Fruit fly (Drosophila melanogaster) whole organism, embryonic: ENCODE measurements around the gene Gr5a.

Source experiments
- Abd-B ChIP-seq: fragments of 200-800 bp; sonication (Bioruptor generic); optimal IDR thresholded peaks from 2 replicates; lab custom pipeline; 2018; ENCODE audit warnings: missing biosample characterization, mild to moderate bottlenecking, missing genetic modification characterization, moderate library complexity
- Adf1 ChIP-seq: fragments of 200-800 bp; sonication (Bioruptor generic); IDR thresholded peaks from 2 replicates; pipeline ENCODE4 v1.3.6; 2022; ENCODE audit warnings: missing biosample characterization, missing genetic modification characterization
- Antp ChIP-seq: fragments of 200-800 bp; sonication (Bioruptor generic); optimal IDR thresholded peaks from 3 replicates; lab custom pipeline; 2016; ENCODE audit warnings: missing biosample characterization, missing genetic modification characterization
- CG10543 ChIP-seq: fragments of 200-800 bp; sonication (Bioruptor generic); optimal IDR thresholded peaks from 3 replicates; lab custom pipeline; 2017; ENCODE audit warnings: missing biosample characterization, mild to moderate bottlenecking, missing genetic modification characterization, moderate library complexity
- CG10979 ChIP-seq: fragments of 200-800 bp; sonication (Bioruptor generic); optimal IDR thresholded peaks from 2 replicates; lab custom pipeline; 2018; ENCODE audit warnings: missing biosample characterization, mild to moderate bottlenecking, missing genetic modification characterization, moderate library complexity
- CG11247 ChIP-seq: fragments of 200-800 bp; sonication (Bioruptor generic); IDR thresholded peaks from 2 replicates; pipeline ENCODE4 v1.3.6; 2022; ENCODE audit warnings: missing biosample characterization, missing genetic modification characterization
- CG13894 ChIP-seq: fragments of 200-800 bp; sonication (Bioruptor generic); optimal IDR thresholded peaks from 3 replicates; lab custom pipeline; 2018; ENCODE audit warnings: missing biosample characterization, mild to moderate bottlenecking, missing genetic modification characterization, moderate library complexity
- CG1603 ChIP-seq: fragments of 200-800 bp; sonication (Bioruptor generic); optimal IDR thresholded peaks from 2 replicates; lab custom pipeline; 2019; ENCODE audit warnings: missing biosample characterization, mild to moderate bottlenecking, missing genetic modification characterization, moderate library complexity
- CG17186 ChIP-seq: fragments of 200-800 bp; sonication (Bioruptor generic); optimal IDR thresholded peaks from 3 replicates; lab custom pipeline; 2017; ENCODE audit warnings: missing biosample characterization, missing genetic modification reagents, missing genetic modification characterization
- CG1832 ChIP-seq: fragments of 200-800 bp; sonication (Bioruptor generic); optimal IDR thresholded peaks from 2 replicates; lab custom pipeline; 2017; ENCODE audit warnings: missing biosample characterization, mild to moderate bottlenecking, missing genetic modification characterization, inconsistent platforms
- CG18599 ChIP-seq: fragments of 200-800 bp; sonication (Bioruptor generic); optimal IDR thresholded peaks from 3 replicates; lab custom pipeline; 2017; ENCODE audit warnings: missing biosample characterization, missing genetic modification characterization, mild to moderate bottlenecking, moderate library complexity, missing genetic modification reagents
- CG2199 ChIP-seq: fragments of 200-800 bp; sonication (Bioruptor generic); IDR thresholded peaks from 3 replicates; pipeline ENCODE4 v1.3.6; 2022; ENCODE audit warnings: missing biosample characterization, missing genetic modification characterization
- CG3065 ChIP-seq: fragments of 200-800 bp; sonication (Bioruptor generic); optimal IDR thresholded peaks from 2 replicates; lab custom pipeline; 2016; ENCODE audit warnings: missing biosample characterization, missing genetic modification characterization
- CG31224 ChIP-seq: fragments of 200-800 bp; sonication (Bioruptor generic); IDR thresholded peaks from 2 replicates; pipeline ENCODE4 v1.3.6; 2022; ENCODE audit warnings: missing biosample characterization, missing genetic modification characterization
- CG31388 ChIP-seq: fragments of 200-800 bp; sonication (Bioruptor generic); optimal IDR thresholded peaks from 2 replicates; lab custom pipeline; 2016; ENCODE audit warnings: missing biosample characterization, missing genetic modification characterization
- CG32767 ChIP-seq: fragments of 200-800 bp; sonication (Bioruptor generic); IDR thresholded peaks from 2 replicates; pipeline ENCODE4 v1.3.6; 2022; ENCODE audit warnings: missing biosample characterization, missing genetic modification characterization
- CG3281 ChIP-seq: fragments of 200-800 bp; sonication (Bioruptor generic); optimal IDR thresholded peaks from 3 replicates; lab custom pipeline; 2017; ENCODE audit warnings: missing biosample characterization, mild to moderate bottlenecking, missing genetic modification characterization
- CG4617 ChIP-seq: fragments of 200-800 bp; sonication (Bioruptor generic); optimal IDR thresholded peaks from 3 replicates; lab custom pipeline; 2016; ENCODE audit warnings: missing biosample characterization, missing genetic modification characterization, borderline replicate concordance
- CG4854 ChIP-seq: fragments of 200-800 bp; sonication (Bioruptor generic); optimal IDR thresholded peaks from 2 replicates; lab custom pipeline; 2016; ENCODE audit warnings: missing biosample characterization, missing genetic modification characterization, inconsistent platforms
- CG5953 ChIP-seq: fragments of 200-800 bp; sonication (Bioruptor generic); IDR thresholded peaks from 2 replicates; pipeline ENCODE4 v1.3.6; 2022; ENCODE audit warnings: missing biosample characterization, missing genetic modification characterization
- CG7839 ChIP-seq: fragments of 200-800 bp; sonication (Bioruptor generic); optimal IDR thresholded peaks from 3 replicates; lab custom pipeline; 2018; ENCODE audit warnings: missing biosample characterization, mild to moderate bottlenecking, missing genetic modification characterization, moderate library complexity
- CG9609 ChIP-seq: fragments of 200-800 bp; sonication (Bioruptor generic); optimal IDR thresholded peaks from 3 replicates; lab custom pipeline; 2016; ENCODE audit warnings: missing biosample characterization, missing genetic modification characterization
- CTCF ChIP-seq: fragments of 200-800 bp; sonication (Bioruptor generic); optimal IDR thresholded peaks from 2 replicates; lab custom pipeline; 2017; ENCODE audit warnings: missing biosample characterization, mild to moderate bottlenecking, missing genetic modification characterization, moderate library complexity
- Chrac-16 ChIP-seq: fragments of 200-800 bp; sonication (Bioruptor generic); optimal IDR thresholded peaks from 3 replicates; lab custom pipeline; 2016; ENCODE audit warnings: missing biosample characterization, missing genetic modification characterization
- CrebB ChIP-seq: fragments of 200-800 bp; sonication (Bioruptor generic); optimal IDR thresholded peaks from 3 replicates; lab custom pipeline; 2018; ENCODE audit warnings: missing biosample characterization, mild to moderate bottlenecking, missing genetic modification characterization
- Gsc ChIP-seq: fragments of 200-800 bp; sonication (Bioruptor generic); IDR thresholded peaks from 2 replicates; pipeline ENCODE4 v1.3.6; 2022; ENCODE audit warnings: missing biosample characterization, missing genetic modification characterization
- H2.0 ChIP-seq: fragments of 200-800 bp; sonication (Bioruptor generic); IDR thresholded peaks from 2 replicates; pipeline ENCODE4 v1.3.6; 2022; ENCODE audit warnings: missing biosample characterization, missing genetic modification characterization
- Hey ChIP-seq: fragments of 200-800 bp; sonication (Bioruptor generic); optimal IDR thresholded peaks from 3 replicates; lab custom pipeline; 2018; ENCODE audit warnings: missing biosample characterization, mild to moderate bottlenecking, missing genetic modification characterization
- Hr39 ChIP-seq: fragments of >200 bp; optimal IDR thresholded peaks from 2 replicates; lab custom pipeline; 2017
- Hr51 ChIP-seq, 2 experiments: fragments of 200-800 bp; sonication (Bioruptor generic); optimal IDR thresholded peaks; 2 replicates in 1 of 2; 3 replicates in 1 of 2; lab custom pipeline; 2016 to 2018; ENCODE audit warnings: missing biosample characterization in 2 of 2, missing genetic modification characterization in 2 of 2, mild to moderate bottlenecking in 1 of 2, moderate library complexity in 1 of 2
- Max ChIP-seq: fragments of 200-800 bp; sonication (Bioruptor generic); optimal IDR thresholded peaks from 2 replicates; lab custom pipeline; 2016; ENCODE audit warnings: missing biosample characterization, mild to moderate bottlenecking, missing genetic modification characterization
- Med ChIP-seq: fragments of 200-800 bp; sonication (Bioruptor generic); peaks from one replicate; lab custom pipeline; 2016; ENCODE audit warnings: missing biosample characterization, missing genetic modification characterization, mild to moderate bottlenecking, inconsistent platforms, moderate library complexity
- Mes4 ChIP-seq: fragments of 200-800 bp; sonication (Bioruptor generic); optimal IDR thresholded peaks from 2 replicates; lab custom pipeline; 2016; ENCODE audit warnings: missing biosample characterization, missing genetic modification characterization
- Sry-β ChIP-seq: fragments of 200-800 bp; sonication (Bioruptor generic); optimal IDR thresholded peaks from 2 replicates; lab custom pipeline; 2018; ENCODE audit warnings: missing biosample characterization, mild to moderate bottlenecking, missing genetic modification characterization, moderate library complexity
- Trl ChIP-seq, 3 experiments: fragments of >200 bp in 2 of 3; fragments of 200-800 bp in 1 of 3; sonication (Bioruptor generic) in 1 of 3; optimal IDR thresholded peaks; 2 replicates in 1 of 3; 3 replicates in 2 of 3; lab custom pipeline; 2016 to 2017; ENCODE audit warnings: missing biosample characterization in 1 of 3, missing genetic modification characterization in 1 of 3
- abd-A ChIP-seq: fragments of 200-800 bp; sonication (Bioruptor generic); optimal IDR thresholded peaks from 3 replicates; lab custom pipeline; 2019; ENCODE audit warnings: missing biosample characterization, mild to moderate bottlenecking, missing genetic modification characterization, moderate library complexity
- br ChIP-seq: fragments of >200 bp; optimal IDR thresholded peaks from 2 replicates; lab custom pipeline; 2017
- chn ChIP-seq: fragments of 200-800 bp; sonication (Bioruptor generic); optimal IDR thresholded peaks from 2 replicates; lab custom pipeline; 2016; ENCODE audit warnings: missing biosample characterization, missing genetic modification characterization
- crol ChIP-seq: fragments of 200-800 bp; sonication (Bioruptor generic); IDR thresholded peaks from 2 replicates; pipeline ENCODE4 v1.3.6; 2022; ENCODE audit warnings: missing biosample characterization, missing genetic modification characterization
- dysf ChIP-seq: fragments of 200-800 bp; sonication (Bioruptor generic); IDR thresholded peaks from 3 replicates; pipeline ENCODE4 v1.3.6; 2022; ENCODE audit warnings: missing biosample characterization, missing genetic modification characterization
- ewg ChIP-seq: fragments of 200-800 bp; sonication (Bioruptor generic); optimal IDR thresholded peaks from 3 replicates; lab custom pipeline; 2017; ENCODE audit warnings: mild to moderate bottlenecking, missing biosample characterization, missing genetic modification reagents, missing genetic modification characterization
- fd3F ChIP-seq: fragments of 200-800 bp; sonication (Bioruptor generic); optimal IDR thresholded peaks from 2 replicates; lab custom pipeline; 2018; ENCODE audit warnings: missing biosample characterization, mild to moderate bottlenecking, missing genetic modification characterization, moderate library complexity
- gsb-n ChIP-seq: fragments of 200-800 bp; sonication (Bioruptor generic); optimal IDR thresholded peaks from 3 replicates; lab custom pipeline; 2018; ENCODE audit warnings: missing biosample characterization, mild to moderate bottlenecking, missing genetic modification characterization
- her ChIP-seq: fragments of 200-800 bp; sonication (Bioruptor generic); optimal IDR thresholded peaks from 2 replicates; lab custom pipeline; 2016; ENCODE audit warnings: missing biosample characterization, missing genetic modification characterization
- nerfin-1 ChIP-seq: fragments of 200-800 bp; sonication (Bioruptor generic); optimal IDR thresholded peaks from 3 replicates; lab custom pipeline; 2019; ENCODE audit warnings: missing biosample characterization, mild to moderate bottlenecking, missing genetic modification characterization, moderate library complexity
- nmo ChIP-seq: fragments of 200-800 bp; sonication (Bioruptor generic); optimal IDR thresholded peaks from 2 replicates; lab custom pipeline; 2018; ENCODE audit warnings: missing biosample characterization, mild to moderate bottlenecking, missing genetic modification characterization, moderate library complexity
- rib ChIP-seq: fragments of 200-800 bp; sonication (Bioruptor generic); IDR thresholded peaks from 2 replicates; pipeline ENCODE4 v1.3.6; 2022; ENCODE audit warnings: missing biosample characterization, missing genetic modification characterization
- sd ChIP-seq: fragments of 200-800 bp; sonication (Bioruptor generic); optimal IDR thresholded peaks from 3 replicates; lab custom pipeline; 2018; ENCODE audit warnings: missing biosample characterization, mild to moderate bottlenecking, missing genetic modification characterization, moderate library complexity
- sens ChIP-seq: fragments of 200-800 bp; sonication (Bioruptor generic); peaks from one replicate; lab custom pipeline; 2016; ENCODE audit warnings: missing biosample characterization, missing genetic modification characterization
- ssp ChIP-seq: fragments of 200-800 bp; sonication (Bioruptor generic); IDR thresholded peaks from 2 replicates; pipeline ENCODE4 v1.3.6; 2022; ENCODE audit warnings: missing biosample characterization, missing genetic modification characterization
- stc ChIP-seq: fragments of 200-800 bp; sonication (Bioruptor generic); IDR thresholded peaks from 2 replicates; pipeline ENCODE4 v1.3.6; 2022; ENCODE audit warnings: missing biosample characterization, missing genetic modification characterization
- tap ChIP-seq: fragments of 200-800 bp; optimal IDR thresholded peaks from 3 replicates; lab custom pipeline; 2019; ENCODE audit warnings: missing biosample characterization, mild to moderate bottlenecking, missing genetic modification characterization, moderate library complexity
- yki ChIP-seq: fragments of >200 bp; optimal IDR thresholded peaks from 3 replicates; lab custom pipeline; 2018

The Gr5a gene

dm6 chrX:5649998-5650397, 30.4 kb upstream of the Gr5a start:
- peak in 1 of 2 experiments; percentile 4 for TF ChIP-seq Trl (optimal IDR thresholded peaks at IDR 0.05; lab: Kevin White, UChicago)
- TF ChIP-seq Trl (GFP tag; optimal IDR thresholded peaks at IDR 0.05; lab: Kevin White, UChicago), result no peak
- peak; percentile 74 for TF ChIP-seq Hr39 (lab: Kevin White, UChicago)
- TF ChIP-seq crol (GFP tag; lab: Robert Waterston, UW), result peak; percentile 66; the same call in 1 of the 2 replicates
- no peak for TF ChIP-seq CG18599 (GFP tag; lab: Kevin White, UChicago)
- no peak for TF ChIP-seq CrebB (tag; lab: Kevin White, UChicago)
- no peak for TF ChIP-seq CG4617 (GFP tag; lab: Kevin White, UChicago)
- TF ChIP-seq ewg (GFP tag; lab: Kevin White, UChicago), result no peak
- no peak for TF ChIP-seq Antp
- TF ChIP-seq tap (tag; lab: Kevin White, UChicago), result no peak
- peak; percentile 10 for TF ChIP-seq abd-A
- peak; percentile 34 for TF ChIP-seq Med (GFP tag; lab: Kevin White, UChicago)
- TF ChIP-seq ssp, result no peak
- no peak for TF ChIP-seq yki (lab: Kevin White, UChicago)
- no peak for TF ChIP-seq Max (GFP tag; lab: Kevin White, UChicago)
- TF ChIP-seq CG3281 (GFP tag; lab: Kevin White, UChicago), result no peak
- no peak for TF ChIP-seq chn (GFP tag; lab: Kevin White, UChicago)
- no peak for TF ChIP-seq CG3065 (GFP tag; lab: Kevin White, UChicago)
- TF ChIP-seq fd3F (GFP tag; lab: Kevin White, UChicago), result no peak
- TF ChIP-seq CG1603, result no peak
- TF ChIP-seq Hey (tag; lab: Kevin White, UChicago), result no peak
- no peak for TF ChIP-seq CG5953
- TF ChIP-seq Gsc, result no peak
- TF ChIP-seq CG31388, result no peak
- no peak for TF ChIP-seq Abd-B
- no peak for TF ChIP-seq CG4854 (GFP tag; lab: Kevin White, UChicago)
- TF ChIP-seq CG2199 (GFP tag; lab: Robert Waterston, UW), result no peak
- TF ChIP-seq CG17186 (GFP tag; lab: Kevin White, UChicago), result no peak
- TF ChIP-seq her, result no peak
- peak; percentile 24 for TF ChIP-seq CG13894 (tag; lab: Kevin White, UChicago)
- no peak for TF ChIP-seq gsb-n (tag; lab: Kevin White, UChicago)
- TF ChIP-seq Mes4 (GFP tag; lab: Kevin White, UChicago), result no peak
- TF ChIP-seq CG10543 (GFP tag; lab: Kevin White, UChicago), result no peak
- no peak for TF ChIP-seq br (lab: Kevin White, UChicago)
- no peak for TF ChIP-seq Chrac-16 (GFP tag; lab: Kevin White, UChicago)
- TF ChIP-seq CG9609 (GFP tag; lab: Kevin White, UChicago), result no peak
- TF ChIP-seq H2.0, result no peak
- TF ChIP-seq CG1832, result peak; percentile 39
- TF ChIP-seq rib (GFP tag; lab: Robert Waterston, UW), result no peak
- no peak for TF ChIP-seq CG7839 (tag; lab: Kevin White, UChicago)
- no peak for TF ChIP-seq Adf1 (GFP tag; lab: Robert Waterston, UW)
- no peak for TF ChIP-seq stc (GFP tag; lab: Robert Waterston, UW)
- TF ChIP-seq Sry-β (GFP tag; lab: Kevin White, UChicago), result no peak

dm6 chrX:5661971-5662370, 18.4 kb upstream of the Gr5a start:
- TF ChIP-seq CTCF, result peak; percentile 87
- TF ChIP-seq CG10979, result no peak
- TF ChIP-seq CG17186 (GFP tag; lab: Kevin White, UChicago), result no peak
- peak; percentile 27 for TF ChIP-seq nmo (GFP tag; lab: Kevin White, UChicago)
- no peak for TF ChIP-seq CG31224 (GFP tag; lab: Robert Waterston, UW)
- peak; percentile 24 for TF ChIP-seq sens (GFP tag; lab: Kevin White, UChicago)
- TF ChIP-seq CG11247 (GFP tag; lab: Robert Waterston, UW), result no peak
- peak; percentile 5 to 31 for TF ChIP-seq Trl (optimal IDR thresholded peaks at IDR 0.05; lab: Kevin White, UChicago)
- TF ChIP-seq Trl (GFP tag; optimal IDR thresholded peaks at IDR 0.05; lab: Kevin White, UChicago), result no peak
- peak; percentile 99 for TF ChIP-seq nerfin-1 (tag; lab: Kevin White, UChicago)
- TF ChIP-seq Hr51 (GFP tag; optimal IDR thresholded peaks at IDR 0.05; lab: Kevin White, UChicago), result peak in 1 of 2 experiments; percentile 50
- peak; percentile 51 for TF ChIP-seq ewg (GFP tag; lab: Kevin White, UChicago)
- peak; percentile 72 for TF ChIP-seq sd (tag; lab: Kevin White, UChicago)
- peak; percentile 34 for TF ChIP-seq CG1832
- no peak for TF ChIP-seq dysf
- TF ChIP-seq CG32767 (GFP tag; lab: Robert Waterston, UW), result 0 out of 2 replicates have a peak, but pooled peaks have one; percentile 34
